Fruit fly (Drosophila melanogaster) whole organism, pupa: ENCODE results near the gene CG34299.

Source experiments
- CG10348 ChIP-seq: fragments of 200-800 bp; sonication (Bioruptor generic); IDR thresholded peaks from 2 replicates; pipeline ENCODE4 v1.3.6; 2022; ENCODE audit warnings: missing biosample characterization, missing genetic modification characterization
- CG13204 ChIP-seq: fragments of 200-800 bp; sonication (Bioruptor generic); optimal IDR thresholded peaks from 2 replicates; lab custom pipeline; 2018; ENCODE audit warnings: missing biosample characterization, mild to moderate bottlenecking, missing genetic modification characterization, moderate library complexity
- CG15710 ChIP-seq: fragments of 200-800 bp; sonication (Bioruptor generic); optimal IDR thresholded peaks from 2 replicates; lab custom pipeline; 2018; ENCODE audit warnings: missing biosample characterization, mild to moderate bottlenecking, missing genetic modification characterization, moderate library complexity
- CG17806 ChIP-seq: fragments of 200-800 bp; sonication (Bioruptor generic); optimal IDR thresholded peaks from 2 replicates; lab custom pipeline; 2018; ENCODE audit warnings: missing biosample characterization, mild to moderate bottlenecking, missing genetic modification characterization, moderate library complexity
- D1 ChIP-seq: fragments of 200-800 bp; sonication (Bioruptor generic); optimal IDR thresholded peaks from 2 replicates; lab custom pipeline; 2018; ENCODE audit warnings: missing biosample characterization, mild to moderate bottlenecking, missing genetic modification characterization, moderate library complexity
- EcR ChIP-seq: fragments of 200-800 bp; sonication (Bioruptor generic); optimal IDR thresholded peaks from 3 replicates; lab custom pipeline; 2019; ENCODE audit warnings: missing biosample characterization, missing genetic modification characterization, mild to moderate bottlenecking, moderate library complexity, missing genetic modification reagents
- Pif1A ChIP-seq: fragments of 200-800 bp; sonication (Bioruptor generic); optimal IDR thresholded peaks from 3 replicates; lab custom pipeline; 2016; ENCODE audit warnings: missing biosample characterization, missing genetic modification characterization
- Pif1B ChIP-seq: fragments of 200-800 bp; sonication (Bioruptor generic); optimal IDR thresholded peaks from 3 replicates; lab custom pipeline; 2016; ENCODE audit warnings: missing biosample characterization, missing genetic modification characterization
- Snoo ChIP-seq: fragments of 200-800 bp; sonication (Bioruptor generic); optimal IDR thresholded peaks from 3 replicates; lab custom pipeline; 2017; ENCODE audit warnings: missing biosample characterization, mild to moderate bottlenecking, missing genetic modification characterization, inconsistent platforms
- fd96Ca ChIP-seq: fragments of 200-800 bp; sonication (Bioruptor generic); IDR thresholded peaks from 3 replicates; pipeline ENCODE4 v1.3.6; 2022; ENCODE audit warnings: missing biosample characterization, missing genetic modification characterization
- rn ChIP-seq: fragments of 200-800 bp; sonication (Bioruptor generic); IDR thresholded peaks from 2 replicates; pipeline ENCODE4 v1.3.6; 2022; ENCODE audit warnings: missing biosample characterization, missing genetic modification characterization

DNA sequence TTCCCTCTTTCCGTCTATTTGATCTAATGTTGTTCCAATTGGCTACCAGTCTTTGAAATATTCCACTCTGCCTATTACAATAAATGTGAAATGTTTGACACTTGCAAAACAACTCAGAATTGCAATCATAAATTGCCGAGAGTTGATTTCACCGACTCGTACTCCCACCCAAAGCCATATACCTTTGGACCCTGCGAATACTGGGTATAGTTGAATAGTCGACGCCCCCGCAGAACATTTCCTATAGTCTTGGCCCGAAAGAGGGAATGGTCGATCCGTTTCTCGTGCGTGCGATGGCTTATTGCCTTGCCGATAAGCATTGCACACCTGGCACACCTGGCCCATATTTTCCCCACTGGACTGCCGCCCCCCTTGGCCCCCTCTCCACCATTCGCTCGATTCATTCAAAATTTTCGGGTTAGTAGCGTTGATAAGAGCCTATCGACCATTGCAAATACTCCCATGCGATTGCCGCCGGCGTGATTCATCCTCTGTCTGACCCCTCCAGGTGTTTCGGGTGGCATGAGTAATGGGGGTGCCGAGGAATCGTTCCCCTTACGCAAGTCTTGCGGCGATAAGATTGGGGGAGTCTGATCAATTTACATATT, 49.2 kb upstream of the CG34299 start:
- TF ChIP-seq Snoo (tag; lab: Kevin White, UChicago) (no peak), CG13204 (GFP tag; lab: Kevin White, UChicago) (no peak), CG17806 (tag; lab: Kevin White, UChicago) (no peak), CG15710 (no peak), rn (no peak), Pif1B (GFP tag; lab: Kevin White, UChicago) (no peak), fd96Ca (no peak), CG10348 (GFP tag; lab: Robert Waterston, UW) (no peak), EcR (GFP tag; lab: Kevin White, UChicago) (no peak), D1 (tag; lab: Kevin White, UChicago) (no peak), Pif1A (GFP tag; lab: Kevin White, UChicago) (no peak)
